Fruit fly (Drosophila melanogaster) whole organism, embryonic: ENCODE measurements around the gene CG15894.

Experiments used
- CG10209 ChIP-seq: fragments of 200-800 bp; sonication (Bioruptor generic); optimal IDR thresholded peaks from 3 replicates; lab custom pipeline; 2017; ENCODE audit warnings: missing biosample characterization, mild to moderate bottlenecking, missing genetic modification characterization, missing genetic modification reagents
- CG12155 ChIP-seq: fragments of 200-800 bp; sonication (Bioruptor generic); optimal IDR thresholded peaks from 3 replicates; lab custom pipeline; 2016; ENCODE audit warnings: missing biosample characterization, missing genetic modification characterization
- CG5953 ChIP-seq: fragments of 200-800 bp; sonication (Bioruptor generic); IDR thresholded peaks from 2 replicates; pipeline ENCODE4 v1.3.6; 2022; ENCODE audit warnings: missing biosample characterization, missing genetic modification characterization
- CG9215 ChIP-seq: fragments of 200-800 bp; sonication (Bioruptor generic); IDR thresholded peaks from 2 replicates; pipeline ENCODE4 v1.3.6; 2022; ENCODE audit warnings: missing biosample characterization, missing genetic modification characterization
- CTCF ChIP-seq: fragments of 200-800 bp; sonication (Bioruptor generic); optimal IDR thresholded peaks from 2 replicates; lab custom pipeline; 2017; ENCODE audit warnings: missing biosample characterization, mild to moderate bottlenecking, missing genetic modification characterization, moderate library complexity
- CrebB ChIP-seq: fragments of 200-800 bp; sonication (Bioruptor generic); optimal IDR thresholded peaks from 3 replicates; lab custom pipeline; 2018; ENCODE audit warnings: missing biosample characterization, mild to moderate bottlenecking, missing genetic modification characterization
- E2f1 ChIP-seq: fragments of 200-800 bp; sonication (Bioruptor generic); IDR thresholded peaks from 2 replicates; pipeline ENCODE4 v1.3.6; 2022; ENCODE audit warnings: missing biosample characterization, missing genetic modification characterization
- Mad ChIP-seq: fragments of 200-800 bp; sonication (Bioruptor generic); optimal IDR thresholded peaks from 2 replicates; lab custom pipeline; 2016; ENCODE audit warnings: missing biosample characterization, missing genetic modification characterization
- NC2α ChIP-seq: fragments of 200-800 bp; sonication (Bioruptor generic); optimal IDR thresholded peaks from 2 replicates; lab custom pipeline; 2016; ENCODE audit warnings: missing biosample characterization, missing genetic modification characterization
- crp ChIP-seq, 2 experiments: fragments of 200-800 bp; sonication (Bioruptor generic); optimal IDR thresholded peaks; 2 replicates in 1 of 2; 3 replicates in 1 of 2; lab custom pipeline; 2017; ENCODE audit warnings: missing biosample characterization in 2 of 2, missing genetic modification characterization in 2 of 2, mild to moderate bottlenecking in 1 of 2, moderate library complexity in 1 of 2
- h ChIP-seq: fragments of >200 bp; optimal IDR thresholded peaks from 2 replicates; lab custom pipeline; 2017
- lola ChIP-seq, 3 experiments: fragments of >200 bp in 2 of 3; fragments of 200-800 bp in 1 of 3; sonication (Bioruptor generic) in 1 of 3; optimal IDR thresholded peaks; 2 replicates each; lab custom pipeline; 2017 to 2019; ENCODE audit warnings: missing biosample characterization in 3 of 3, missing genetic modification characterization in 3 of 3, mild to moderate bottlenecking in 1 of 3, moderate library complexity in 1 of 3
- sim ChIP-seq: fragments of 200-800 bp; sonication (Bioruptor generic); IDR thresholded peaks from 2 replicates; pipeline ENCODE4 v1.3.6; 2022; ENCODE audit warnings: missing biosample characterization, missing genetic modification characterization
- tio ChIP-seq: fragments of 200-800 bp; sonication (Bioruptor generic); optimal IDR thresholded peaks from 2 replicates; lab custom pipeline; 2017; ENCODE audit warnings: missing biosample characterization, missing genetic modification characterization, inconsistent platforms

DNA sequence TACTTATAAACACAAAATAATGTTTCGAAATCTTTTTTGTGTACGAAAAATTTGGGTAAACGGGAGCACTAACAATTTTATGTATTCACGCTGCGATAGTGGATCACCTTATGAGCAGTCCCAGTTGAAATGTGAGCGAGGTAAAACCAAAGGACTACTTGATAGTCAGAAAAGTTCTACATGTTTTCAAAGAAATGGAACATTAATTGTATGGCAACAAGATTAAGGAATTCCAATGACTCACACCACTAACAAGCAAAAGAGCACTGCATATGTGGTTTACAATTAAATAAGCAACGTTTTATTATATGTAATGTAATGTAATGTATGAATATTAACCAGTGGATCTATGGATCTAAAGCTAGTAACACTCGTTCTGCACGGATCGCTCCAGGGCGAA, 14.8 kb upstream of the CG15894 start, which contains the start of gene CG15892:
- TF ChIP-seq NC2α (GFP tag; lab: Kevin White, UChicago): no peak
- no peak for TF ChIP-seq CTCF (GFP tag; lab: Kevin White, UChicago)
- TF ChIP-seq sim: no peak
- TF ChIP-seq E2f1 (GFP tag; lab: Robert Waterston, UW): no peak
- TF ChIP-seq lola (GFP tag; optimal IDR thresholded peaks at IDR 0.05; lab: Kevin White, UChicago): no peak
- TF ChIP-seq CG9215 (GFP tag; lab: Robert Waterston, UW): no peak
- no peak for TF ChIP-seq CG10209 (GFP tag; lab: Kevin White, UChicago)
- TF ChIP-seq crp (GFP tag; optimal IDR thresholded peaks at IDR 0.05; lab: Kevin White, UChicago): no peak
- TF ChIP-seq CG5953: no peak
- TF ChIP-seq Mad (GFP tag; lab: Kevin White, UChicago): no peak
- no peak for TF ChIP-seq CrebB (tag; lab: Kevin White, UChicago)
- TF ChIP-seq CG12155: no peak
- no peak for TF ChIP-seq tio (GFP tag; lab: Kevin White, UChicago)
- TF ChIP-seq h (lab: Kevin White, UChicago): no peak
